Fruit fly (Drosophila melanogaster) S2 (cell line): ENCODE results near the gene CG43232.

Source experiments
- CG8478 ChIP-seq: fragments of >200 bp; optimal IDR thresholded peaks from 2 replicates; lab custom pipeline; 2018
- CTCF ChIP-seq, 2 experiments: fragments of >200 bp; optimal IDR thresholded peaks; 2 replicates each; lab custom pipeline; 2018

CG43232 gene

DNA sequence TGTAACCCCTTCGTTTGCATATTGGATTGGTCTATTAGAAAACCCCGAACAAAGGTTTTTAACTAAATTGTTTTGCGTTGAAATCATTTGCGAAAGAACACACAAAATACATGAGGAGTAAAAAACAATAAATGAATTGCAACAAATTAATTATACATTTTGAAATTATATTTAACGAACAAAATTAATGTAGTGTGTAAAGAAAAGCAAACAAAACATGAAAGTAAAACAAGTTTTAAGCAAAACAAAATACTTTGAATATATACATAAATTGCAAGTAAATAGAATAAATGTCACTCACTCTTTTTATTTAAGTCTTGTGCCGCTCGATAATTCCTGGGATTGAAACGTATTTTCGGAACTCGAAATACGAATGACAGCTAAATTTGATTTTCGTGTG lies at the start of gene CG43232:
Gene CG43232, plus strand, starts transcription at position 301 of the 400 bp plus-strand sequence.
- TF ChIP-seq CTCF (optimal IDR thresholded peaks at IDR 0.05; lab: Kevin White, UChicago), result no peak
- TF ChIP-seq CG8478 (lab: Kevin White, UChicago), result no peak

DNA sequence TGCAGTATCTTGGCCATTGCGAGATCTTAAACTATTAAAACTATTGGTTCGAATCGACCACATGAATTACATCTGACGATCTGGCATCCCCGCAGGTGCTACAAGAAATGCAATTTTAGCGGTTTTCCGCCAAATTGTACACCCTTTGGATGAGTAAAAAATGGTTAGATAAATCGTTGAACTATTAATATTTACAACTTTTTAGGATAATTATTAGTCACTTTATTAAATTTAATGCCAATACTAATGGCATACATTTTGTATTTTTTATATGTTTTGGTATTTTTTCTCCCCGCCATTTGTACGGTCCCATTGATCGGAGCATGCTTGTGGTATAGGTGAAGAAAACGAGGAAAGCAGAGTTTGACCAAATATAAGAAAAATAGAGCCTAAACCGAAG lies 24.2 kb upstream of the CG43232 start, which contains the start of the genes Polr1F and Rat1:
Gene Polr1F, minus strand, starts transcription at position 84 of the 400 bp plus-strand sequence.
Gene Rat1, plus strand, starts transcription at position 323 of the 400 bp plus-strand sequence.
- TF ChIP-seq CTCF (optimal IDR thresholded peaks at IDR 0.05; lab: Kevin White, UChicago) (no peak), CG8478 (lab: Kevin White, UChicago) (no peak)

dm6 chr2L:6913964-6914363 lies 18.0 kb upstream of the CG43232 start, which contains the start of gene Wee1:
Gene Wee1, minus strand, starts transcription at chr2L:6914138.
- TF ChIP-seq CTCF (optimal IDR thresholded peaks at IDR 0.05; lab: Kevin White, UChicago) (peak in 1 of 2 experiments; percentile 17), CG8478 (lab: Kevin White, UChicago) (no peak)

- TF ChIP-seq CG8478 (lab: Kevin White, UChicago) (no peak), CTCF (optimal IDR thresholded peaks at IDR 0.05; lab: Kevin White, UChicago) (no peak)
These were observed 15.6 kb upstream of the CG43232 start, which contains the start of gene CG32829 for dm6 chr2L:6916345-6916744. Gene CG32829, minus strand, starts transcription at chr2L:6916445.

dm6 chr2L:6918517-6919202 lies 13.3 kb upstream of the CG43232 start, which contains the start of gene nop5:
Gene nop5, minus strand, starts transcription at chr2L:6918743.
- peak in 1 of 2 experiments; percentile 24 for TF ChIP-seq CTCF (optimal IDR thresholded peaks at IDR 0.05; lab: Kevin White, UChicago)
- no peak for TF ChIP-seq CG8478 (lab: Kevin White, UChicago)

- TF ChIP-seq CG8478 (lab: Kevin White, UChicago) (no peak), CTCF (optimal IDR thresholded peaks at IDR 0.05; lab: Kevin White, UChicago) (no peak)
These were observed 12.6 kb upstream of the CG43232 start for dm6 chr2L:6919203-6919849.

dm6 chr2L:6919850-6920660 lies 11.9 kb upstream of the CG43232 start, which contains the start of gene x16:
Gene x16, minus strand, starts transcription at chr2L:6920210.
- TF ChIP-seq CG8478 (lab: Kevin White, UChicago) (no peak), CTCF (optimal IDR thresholded peaks at IDR 0.05; lab: Kevin White, UChicago) (peak in 1 of 2 experiments; percentile 5)

DNA sequence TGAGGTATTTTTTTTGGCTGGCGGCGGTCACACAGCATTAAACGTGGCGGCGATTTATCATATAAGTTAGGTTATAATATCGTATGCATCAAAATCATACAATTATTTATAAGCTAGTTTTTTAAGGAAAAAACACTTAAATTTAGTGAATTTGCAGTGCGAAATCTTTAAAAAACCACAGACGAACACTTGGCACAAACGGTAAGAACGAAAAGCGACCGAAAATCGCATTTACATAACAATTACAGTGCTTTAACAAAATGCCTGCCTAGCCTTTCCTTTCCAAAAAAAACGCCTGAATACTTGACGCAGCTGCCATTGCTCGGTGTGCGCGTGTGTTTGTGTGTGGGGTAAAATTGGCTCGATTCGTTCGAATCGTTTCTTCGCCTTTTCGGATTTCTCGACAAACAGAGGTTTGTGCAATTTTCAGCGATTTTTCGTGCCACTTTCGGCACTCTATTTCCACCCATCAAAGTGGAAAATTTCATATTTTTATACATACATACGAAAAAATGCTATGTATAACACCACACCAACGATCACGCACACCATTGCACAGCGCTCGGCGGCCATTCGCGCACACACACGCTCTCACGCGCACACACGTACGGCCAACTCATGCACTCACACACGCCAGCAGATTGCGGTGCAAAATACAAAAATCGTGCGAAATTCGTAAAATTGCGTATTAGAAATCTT lies 11.1 kb upstream of the CG43232 start, which contains the start of gene Hrb27C:
Gene Hrb27C, plus strand, starts transcription at position 44 of the 699 bp plus-strand sequence.
- TF ChIP-seq CG8478 (lab: Kevin White, UChicago) (no peak), CTCF (optimal IDR thresholded peaks at IDR 0.05; lab: Kevin White, UChicago) (peak; percentile 2 to 24)

- TF ChIP-seq CTCF (optimal IDR thresholded peaks at IDR 0.05; lab: Kevin White, UChicago) (no peak), CG8478 (lab: Kevin White, UChicago) (no peak)
These were observed 10.4 kb upstream of the CG43232 start for dm6 chr2L:6921360-6922090.

dm6 chr2L:6922091-6922753 lies 9.7 kb upstream of the CG43232 start:
- TF ChIP-seq CG8478 (lab: Kevin White, UChicago) (no peak), CTCF (optimal IDR thresholded peaks at IDR 0.05; lab: Kevin White, UChicago) (no peak)

DNA sequence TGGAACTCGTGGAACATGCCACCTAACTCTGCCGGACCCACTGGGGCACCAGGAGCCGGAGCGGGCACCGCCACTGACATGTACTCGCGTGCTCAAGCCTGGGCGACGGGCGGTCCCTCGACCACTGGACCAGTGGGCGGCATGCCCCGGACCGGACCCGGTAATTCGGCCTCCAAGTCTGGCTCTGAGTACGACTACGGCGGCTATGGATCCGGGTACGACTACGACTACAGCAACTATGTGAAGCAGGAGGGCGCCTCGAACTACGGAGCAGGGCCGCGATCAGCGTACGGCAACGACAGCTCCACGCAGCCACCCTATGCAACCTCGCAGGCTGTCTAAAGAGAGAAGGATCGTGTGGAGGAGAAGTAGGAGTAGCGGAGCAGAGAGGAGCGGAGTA lies 6.8 kb upstream of the CG43232 start:
- TF ChIP-seq CTCF (optimal IDR thresholded peaks at IDR 0.05; lab: Kevin White, UChicago), result no peak
- no peak for TF ChIP-seq CG8478 (lab: Kevin White, UChicago)

- no peak for TF ChIP-seq CG8478 (lab: Kevin White, UChicago)
- TF ChIP-seq CTCF (optimal IDR thresholded peaks at IDR 0.05; lab: Kevin White, UChicago), result peak in 1 of 2 experiments; percentile 35
These were observed 7.8 kb downstream of the CG43232 start for dm6 chr2L:6939698-6940097.
